Fruit fly (Drosophila melanogaster) whole organism: Measurements from ENCODE around the gene kairos.

Experiments used
- CG8478 ChIP-seq: fragments of >200 bp; optimal IDR thresholded peaks from 2 replicates; lab custom pipeline; 2018; ENCODE audit warnings: inconsistent platforms
- Dll ChIP-seq: fragments of >200 bp; optimal IDR thresholded peaks from 2 replicates; lab custom pipeline; 2017

- TF ChIP-seq CG8478 (lab: Kevin White, UChicago) (no peak), Dll (lab: Kevin White, UChicago) (no peak)
Measured at dm6 chrX:18368644-18368998, 12.6 kb upstream of the kairos start.
